Fruit fly (Drosophila melanogaster): ENCODE results near the gene Sema1a.
A peak's percentile ranks its signal among the peaks of the same experiment; 100 is the strongest.

The Sema1a gene

DNA sequence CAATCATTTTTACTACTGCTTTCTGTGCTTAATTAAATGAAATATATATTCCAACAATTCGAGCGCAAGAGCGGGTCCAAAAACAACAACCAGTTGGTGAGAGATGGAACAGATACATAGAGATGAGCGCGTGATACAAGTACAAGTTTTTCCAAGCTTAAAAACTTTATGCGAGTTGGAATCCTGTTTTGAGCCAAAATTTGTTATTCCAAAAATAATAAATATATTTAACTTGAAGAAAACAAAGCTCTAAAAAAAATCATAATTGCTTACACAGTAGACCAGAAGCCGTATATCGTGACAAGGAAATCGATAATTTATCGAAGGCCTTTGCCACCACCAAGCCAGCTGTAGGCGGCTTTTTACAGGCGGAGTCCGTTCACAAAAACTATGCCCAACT, 27.2 kb upstream of the Sema1a start, which contains the start of the genes CG13097 and PIG-U (continued):
- TF ChIP-seq Rfx (GFP tag; IDR thresholded peaks at IDR 0.05) (peak; percentile 90), CG15073 (GFP tag; optimal IDR thresholded peaks at IDR 0.05) (peak; percentile 6), CG4617 (GFP tag; optimal IDR thresholded peaks at IDR 0.05; ENCODE audit: borderline replicate concordance) (peak; percentile 91), Elba2 (GFP tag; optimal IDR thresholded peaks at IDR 0.05) (no peak), ssp (GFP tag; IDR thresholded peaks at IDR 0.05) (peak; percentile 74), CG6791 (GFP tag; IDR thresholded peaks at IDR 0.05; ENCODE audit: partially characterized antibody) (peak; percentile 86), CG14710 (tag; optimal IDR thresholded peaks at IDR 0.05) (peak; percentile 89), psq (GFP tag; optimal IDR thresholded peaks at IDR 0.05) (peak; percentile 55), dimm (GFP tag; IDR thresholded peaks at IDR 0.05) (peak; percentile 46; the same call in 1 of the 2 replicates), sqz (GFP tag; optimal IDR thresholded peaks at IDR 0.05) (no peak), al (GFP tag; IDR thresholded peaks at IDR 0.05) (peak; percentile 80), CG34376 (GFP tag; optimal IDR thresholded peaks at IDR 0.05) (peak; percentile 83), CG9797 (GFP tag; optimal IDR thresholded peaks at IDR 0.05) (peak; percentile 43), CG1602 (GFP tag; optimal IDR thresholded peaks at IDR 0.05) (peak; percentile 82), Drgx (GFP tag; IDR thresholded peaks at IDR 0.05) (peak; percentile 68; the same call in 1 of the 2 replicates), CG7745 (tag; optimal IDR thresholded peaks at IDR 0.05) (no peak), inv (GFP tag; IDR thresholded peaks at IDR 0.05; ENCODE audit: partially characterized antibody) (peak; percentile 88), slou (GFP tag; optimal IDR thresholded peaks at IDR 0.05) (peak; percentile 85), Side (GFP tag; optimal IDR thresholded peaks at IDR 0.05) (peak; percentile 68), Neu2 (GFP tag; optimal IDR thresholded peaks at IDR 0.05; ENCODE audit: borderline replicate concordance) (no peak), CG7963 (GFP tag; IDR thresholded peaks at IDR 0.05; ENCODE audit: partially characterized antibody) (peak; percentile 78; the same call in 2 of the 3 replicates), CG4820 (GFP tag; optimal IDR thresholded peaks at IDR 0.05) (peak; percentile 72), CG15479 (GFP tag; optimal IDR thresholded peaks at IDR 0.05) (no peak), h (optimal IDR thresholded peaks at IDR 0.05) (no peak), HmgD (GFP tag; optimal IDR thresholded peaks at IDR 0.05) (no peak), CG7987 (GFP tag; optimal IDR thresholded peaks at IDR 0.05) (peak; percentile 54), trh (GFP tag; optimal IDR thresholded peaks at IDR 0.05) (peak; percentile 62), CG13123 (GFP tag; optimal IDR thresholded peaks at IDR 0.05) (peak; percentile 63), Bgb (GFP tag; IDR thresholded peaks at IDR 0.05; ENCODE audit: partially characterized antibody) (peak; percentile 85), oc (tag; optimal IDR thresholded peaks at IDR 0.05) (no peak), CG11247 (GFP tag; IDR thresholded peaks at IDR 0.05) (peak; percentile 77), gcm (GFP tag; optimal IDR thresholded peaks at IDR 0.05) (no peak), row (GFP tag; IDR thresholded peaks at IDR 0.05) (peak; percentile 96), CG17829 (tag; optimal IDR thresholded peaks at IDR 0.05) (peak; percentile 90), Dip2 (GFP tag; IDR thresholded peaks at IDR 0.05) (no peak), otp (GFP tag; IDR thresholded peaks at IDR 0.05) (0 out of 3 replicates have a peak, but pooled peaks have one; percentile 57), Lpt (GFP tag; optimal IDR thresholded peaks at IDR 0.05) (no peak), HLH4C (GFP tag; IDR thresholded peaks at IDR 0.05; ENCODE audit: partially characterized antibody) (peak; percentile 86), Antp (GFP tag; optimal IDR thresholded peaks at IDR 0.05) (peak; percentile 64), z (GFP tag; IDR thresholded peaks at IDR 0.05) (no peak), CG17359 (tag; optimal IDR thresholded peaks at IDR 0.05) (peak; percentile 74), kni (GFP tag; optimal IDR thresholded peaks at IDR 0.05) (no peak), CG6175 (GFP tag; IDR thresholded peaks at IDR 0.05) (0 out of 3 replicates have a peak, but pooled peaks have one; percentile 41), gce (GFP tag; IDR thresholded peaks at IDR 0.05) (no peak), tna (GFP tag; IDR thresholded peaks at IDR 0.05; ENCODE audit: partially characterized antibody) (peak; percentile 75; the same call in 1 of the 2 replicates), CG7372 (GFP tag; IDR thresholded peaks at IDR 0.05) (peak; percentile 81), CG2889 (GFP tag; IDR thresholded peaks at IDR 0.05) (0 out of 3 replicates have a peak, but pooled peaks have one; percentile 45), D19A (tag; optimal IDR thresholded peaks at IDR 0.05) (no peak), Dek (tag; optimal IDR thresholded peaks at IDR 0.05) (peak; percentile 71), emc (GFP tag; optimal IDR thresholded peaks at IDR 0.05) (no peak), tin (GFP tag; optimal IDR thresholded peaks at IDR 0.05) (peak; percentile 88)

Data from whole organism, embryonic.